Worm (Caenorhabditis elegans) whole organism, L4 larva: ENCODE results near the gene far-6.

Source experiments
- egl-27 ChIP-seq: sonication (generic microtip); optimal IDR thresholded peaks from 3 replicates; lab custom pipeline; 2017; ENCODE audit warnings: missing biosample characterization, missing genetic modification reagents, missing genetic modification characterization
- fkh-10 ChIP-seq: fragments of 150-350 bp; optimal IDR thresholded peaks from 2 replicates; lab custom pipeline; 2014; ENCODE audit warnings: missing biosample characterization, missing genetic modification reagents, missing genetic modification characterization
- hmg-1.1 ChIP-seq: fragments of 200-800 bp; sonication (Bioruptor generic); IDR thresholded peaks from 2 replicates; pipeline ENCODE4 v1.3.6; 2022; ENCODE audit warnings: missing genetic modification reagents, missing genetic modification characterization, missing compliant biosample characterization
- lin-13 ChIP-seq: fragments of 150-350 bp; optimal IDR thresholded peaks from 2 replicates; lab custom pipeline; 2014; ENCODE audit warnings: missing biosample characterization, missing genetic modification reagents, missing genetic modification characterization
- madf-9 ChIP-seq: fragments of 200-800 bp; sonication (Bioruptor generic); conservative IDR thresholded peaks from 2 replicates; pipeline ENCODE4 v1.3.6; 2022; ENCODE audit warnings: missing genetic modification reagents, missing genetic modification characterization, missing compliant biosample characterization

- no peak for TF ChIP-seq lin-13 (GFP tag; lab: Kevin White, UChicago)
- TF ChIP-seq fkh-10 (GFP tag; lab: Kevin White, UChicago): no peak
- no peak for TF ChIP-seq egl-27 (tag; lab: Kevin White, UChicago)
- TF ChIP-seq hmg-1.1 (GFP tag; lab: Robert Waterston, UW): no peak
- no peak for TF ChIP-seq madf-9 (GFP tag; lab: Robert Waterston, UW)
Observed at ce11 chrIV:13370235-13370739, 42.1 kb downstream of the far-6 start, which contains the start of the genes rla-2, popl-7 and Y62E10A.24.
